Fruit fly (Drosophila melanogaster) whole organism: ENCODE measurements around the gene ash1.

Experiments
- Dll ChIP-seq: fragments of >200 bp; optimal IDR thresholded peaks from 2 replicates; lab custom pipeline; 2017
- EcR ChIP-seq, 2 experiments: fragments of >200 bp; optimal IDR thresholded peaks; 2 replicates each; lab custom pipeline; 2017; ENCODE audit warnings: missing biosample characterization in 2 of 2, missing genetic modification characterization in 2 of 2, missing genetic modification reagents in 2 of 2

dm6 chr3L:19566127-19566526 is 32.4 kb downstream of the ash1 start:
- TF ChIP-seq Dll (lab: Kevin White, UChicago) (no peak), EcR (GFP tag; optimal IDR thresholded peaks at IDR 0.05; lab: Kevin White, UChicago) (no peak)
